Worm (Caenorhabditis elegans): ENCODE measurements around the gene F53B1.2.

Gene F53B1.2

ce11 chrX:2075169-2075568 is 33.6 kb upstream of the F53B1.2 start:
- no peak for TF ChIP-seq hlh-12 (tag; optimal IDR thresholded peaks at IDR 0.05)

ce11 chrX:2078822-2079221 is 30.0 kb upstream of the F53B1.2 start:
- TF ChIP-seq nfyb-1 (GFP tag; IDR thresholded peaks at IDR 0.05) (no peak), somi-1 (GFP tag; optimal IDR thresholded peaks at IDR 0.05) (no peak), rpc-1 (optimal IDR thresholded peaks at IDR 0.05) (no peak), rpc-1 (tag; optimal IDR thresholded peaks at IDR 0.05) (no peak), sdz-38 (tag; optimal IDR thresholded peaks at IDR 0.05) (no peak), mxl-1 (tag; optimal IDR thresholded peaks at IDR 0.05) (no peak), aptf-2 (GFP tag; conservative IDR thresholded peaks at IDR 0.05) (no peak), ceh-40 (GFP tag; IDR thresholded peaks at IDR 0.05) (no peak), nhr-90 (tag; optimal IDR thresholded peaks at IDR 0.05) (no peak), egl-44 (GFP tag; IDR thresholded peaks at IDR 0.05) (no peak), tlf-1 (GFP tag; optimal IDR thresholded peaks at IDR 0.05) (no peak), F22D6.2 (tag; optimal IDR thresholded peaks at IDR 0.05) (no peak), bed-2 (GFP tag; IDR thresholded peaks at IDR 0.05) (no peak)

ce11 chrX:2079536-2079935 is 29.2 kb upstream of the F53B1.2 start, which contains the start of gene F49H12.4:
Gene F49H12.4, plus strand, starts transcription at chrX:2079836.
- TF ChIP-seq snpc-3.4 (tag; optimal IDR thresholded peaks at IDR 0.05): no peak
- no peak for TF ChIP-seq rcor-1 (GFP tag; IDR thresholded peaks at IDR 0.05)
- no peak for TF ChIP-seq hrde-1 (tag; optimal IDR thresholded peaks at IDR 0.05; ENCODE audit: borderline replicate concordance)
- no peak for TF ChIP-seq ets-4 (GFP tag; optimal IDR thresholded peaks at IDR 0.05)

ce11 chrX:2084019-2084418 is 24.8 kb upstream of the F53B1.2 start, which contains the start of gene F49H12.3:
Gene F49H12.3, plus strand, starts transcription at chrX:2084375.
- TF ChIP-seq egl-44 (GFP tag; IDR thresholded peaks at IDR 0.05): no peak
- TF ChIP-seq F22D6.2 (tag; optimal IDR thresholded peaks at IDR 0.05): no peak
- no peak for TF ChIP-seq snpc-1.3 (tag; optimal IDR thresholded peaks at IDR 0.05; ENCODE audit: insufficient read depth)
- TF ChIP-seq nfyb-1 (GFP tag; IDR thresholded peaks at IDR 0.05): no peak

ce11 chrX:2084988-2085387 is 23.8 kb upstream of the F53B1.2 start, which contains the start of gene F49H12.2:
Gene F49H12.2, plus strand, starts transcription at chrX:2085288.
- TF ChIP-seq lsl-1 (GFP tag; optimal IDR thresholded peaks at IDR 0.05) (no peak), lin-40 (tag; optimal IDR thresholded peaks at IDR 0.05) (no peak), tbx-9 (tag; optimal IDR thresholded peaks at IDR 0.05; ENCODE audit: borderline replicate concordance) (no peak)

ce11 chrX:2085494-2085893 is 23.3 kb upstream of the F53B1.2 start:
- TF ChIP-seq cebp-1 (GFP tag; IDR thresholded peaks at IDR 0.05) (peak; percentile 63; the same call in 1 of the 2 replicates), cebp-1 (tag; optimal IDR thresholded peaks at IDR 0.05) (peak; percentile 95), snpc-1.3 (tag; optimal IDR thresholded peaks at IDR 0.05; ENCODE audit: insufficient read depth) (no peak)

- TF ChIP-seq B0336.3 (GFP tag; IDR thresholded peaks at IDR 0.05): no peak
- TF ChIP-seq F39B2.1 (GFP tag; IDR thresholded peaks at IDR 0.05): no peak
- TF ChIP-seq nfya-1 (tag; optimal IDR thresholded peaks at IDR 0.05; ENCODE audit: borderline replicate concordance, insufficient read depth): no peak
- no peak for TF ChIP-seq sea-2 (GFP tag; IDR thresholded peaks at IDR 0.05)
- no peak for TF ChIP-seq lag-1 (GFP tag; IDR thresholded peaks at IDR 0.05)
- no peak for TF ChIP-seq F52B5.7 (tag; optimal IDR thresholded peaks at IDR 0.05)
- no peak for TF ChIP-seq nhr-80 (tag; optimal IDR thresholded peaks at IDR 0.05)
- TF ChIP-seq hsf-1 (GFP tag; IDR thresholded peaks at IDR 0.05): no peak
- no peak for TF ChIP-seq attf-6 (GFP tag; IDR thresholded peaks at IDR 0.05)
- no peak for TF ChIP-seq dpff-1 (tag; optimal IDR thresholded peaks at IDR 0.05)
These were observed 21.1 kb upstream of the F53B1.2 start for ce11 chrX:2087716-2088115.

Data from whole organism, young adult.